Fruit fly (Drosophila melanogaster) whole organism, pupa: Measurements from ENCODE around the gene Snapin.

Experiments
- CG13204 ChIP-seq: fragments of 200-800 bp; sonication (Bioruptor generic); optimal IDR thresholded peaks from 2 replicates; lab custom pipeline; 2018; ENCODE audit warnings: missing biosample characterization, mild to moderate bottlenecking, missing genetic modification characterization, moderate library complexity
- CG17806 ChIP-seq: fragments of 200-800 bp; sonication (Bioruptor generic); optimal IDR thresholded peaks from 2 replicates; lab custom pipeline; 2018; ENCODE audit warnings: missing biosample characterization, mild to moderate bottlenecking, missing genetic modification characterization, moderate library complexity
- CG34367 ChIP-seq: fragments of 200-800 bp; sonication (Bioruptor generic); optimal IDR thresholded peaks from 2 replicates; lab custom pipeline; 2018; ENCODE audit warnings: missing biosample characterization, mild to moderate bottlenecking, missing genetic modification characterization
- CG4496 ChIP-seq: fragments of 200-800 bp; sonication (Bioruptor generic); IDR thresholded peaks from 3 replicates; pipeline ENCODE4 v1.3.6; 2022; ENCODE audit warnings: missing biosample characterization, missing genetic modification characterization
- CG8159 ChIP-seq: fragments of 200-800 bp; sonication (Bioruptor generic); optimal IDR thresholded peaks from 3 replicates; lab custom pipeline; 2018; ENCODE audit warnings: missing biosample characterization, mild to moderate bottlenecking, missing genetic modification characterization, moderate library complexity
- Pif1A ChIP-seq: fragments of 200-800 bp; sonication (Bioruptor generic); optimal IDR thresholded peaks from 3 replicates; lab custom pipeline; 2016; ENCODE audit warnings: missing biosample characterization, missing genetic modification characterization

DNA sequence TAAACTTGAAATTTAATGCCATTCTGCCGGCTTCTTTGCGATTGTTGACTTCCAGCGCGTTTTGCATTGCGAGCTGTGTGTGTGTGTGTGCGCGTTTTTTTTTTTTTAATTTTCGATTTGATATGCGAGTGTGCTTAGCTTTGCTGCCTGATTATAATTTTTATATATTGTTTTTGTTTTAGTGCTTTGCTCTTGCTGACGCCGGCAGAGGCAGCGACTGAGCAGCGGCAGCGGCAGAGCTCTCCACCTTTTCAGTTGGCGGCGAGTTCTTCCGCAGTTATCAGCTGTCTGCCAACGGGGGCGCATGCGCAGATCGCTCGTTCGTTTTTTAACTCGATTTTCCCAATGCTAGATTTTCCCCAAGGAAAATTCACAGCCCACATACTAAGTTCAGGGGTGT is 23.9 kb downstream of the Snapin start:
- TF ChIP-seq Pif1A (GFP tag; lab: Kevin White, UChicago) (no peak), CG17806 (tag; lab: Kevin White, UChicago) (no peak), CG4496 (no peak), CG8159 (tag; lab: Kevin White, UChicago) (no peak), CG34367 (tag; lab: Kevin White, UChicago) (no peak), CG13204 (GFP tag; lab: Kevin White, UChicago) (no peak)
